Fruit fly (Drosophila melanogaster) whole organism: ENCODE results near the gene Jupiter.

Source experiments
- CG8478 ChIP-seq: fragments of >200 bp; optimal IDR thresholded peaks from 2 replicates; lab custom pipeline; 2018; ENCODE audit warnings: inconsistent platforms
- EcR ChIP-seq, 2 experiments: fragments of >200 bp; optimal IDR thresholded peaks; 2 replicates each; lab custom pipeline; 2017; ENCODE audit warnings: missing biosample characterization in 2 of 2, missing genetic modification characterization in 2 of 2, missing genetic modification reagents in 2 of 2
- pan ChIP-seq: fragments of >200 bp; optimal IDR thresholded peaks from 2 replicates; lab custom pipeline; 2017

DNA sequence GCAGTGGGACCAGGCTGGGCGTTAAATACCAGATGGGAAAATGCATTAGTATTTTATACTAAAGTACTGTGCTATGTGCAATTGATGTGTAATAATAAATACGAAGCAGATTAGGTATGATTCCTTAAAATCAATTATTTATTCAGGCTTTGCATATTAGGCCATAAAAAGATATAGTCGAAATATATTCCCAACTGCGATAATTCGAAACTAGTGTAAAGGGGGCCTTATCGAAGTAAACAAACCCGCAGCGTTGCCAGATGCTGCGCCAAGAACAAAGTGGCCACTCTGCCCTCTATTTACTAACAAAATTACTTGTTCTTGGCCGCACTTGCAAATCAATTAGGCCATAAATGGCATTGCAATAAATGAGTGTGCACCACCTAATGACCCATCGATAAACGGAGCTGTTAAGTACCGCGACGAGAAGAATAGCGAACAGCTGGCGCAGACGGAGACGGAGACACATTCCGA, 62.2 kb downstream of the Jupiter start, which contains the start of gene CG10898:
- no peak for TF ChIP-seq EcR (GFP tag; optimal IDR thresholded peaks at IDR 0.05; lab: Kevin White, UChicago)
- TF ChIP-seq pan (lab: Kevin White, UChicago): no peak
- no peak for TF ChIP-seq CG8478 (lab: Kevin White, UChicago)
